Worm (Caenorhabditis elegans): ENCODE results near the gene C45H4.14.

C45H4.14 gene

ce11 chrV:2155232-2155631, 4.0 kb downstream of the C45H4.14 start, which contains the start of gene srbc-21:
Gene srbc-21 (plus strand): TSS chrV:2155532.
- no peak for TF ChIP-seq tlf-1 (GFP tag; optimal IDR thresholded peaks at IDR 0.05)
- TF ChIP-seq ztf-6 (GFP tag; IDR thresholded peaks at IDR 0.05): no peak
- no peak for TF ChIP-seq hlh-26 (GFP tag; conservative IDR thresholded peaks at IDR 0.05)

- TF ChIP-seq ztf-18 (tag; optimal IDR thresholded peaks at IDR 0.05) (no peak), zfh-2 (GFP tag; conservative IDR thresholded peaks at IDR 0.05) (no peak), somi-1 (GFP tag; optimal IDR thresholded peaks at IDR 0.05) (no peak), hmg-1.2 (GFP tag; IDR thresholded peaks at IDR 0.05) (no peak), him-1 (tag; optimal IDR thresholded peaks at IDR 0.05) (no peak), chd-7 (tag; optimal IDR thresholded peaks at IDR 0.05) (no peak), rec-8 (tag; optimal IDR thresholded peaks at IDR 0.05) (no peak), madf-3 (GFP tag; IDR thresholded peaks at IDR 0.05) (no peak), F39B2.1 (GFP tag; IDR thresholded peaks at IDR 0.05) (no peak), let-526 (GFP tag; IDR thresholded peaks at IDR 0.05) (no peak)
These were observed 6.0 kb downstream of the C45H4.14 start, which contains the start of gene srbc-23 for ce11 chrV:2153274-2153673. Gene srbc-23 (plus strand): TSS chrV:2153574.

DNA sequence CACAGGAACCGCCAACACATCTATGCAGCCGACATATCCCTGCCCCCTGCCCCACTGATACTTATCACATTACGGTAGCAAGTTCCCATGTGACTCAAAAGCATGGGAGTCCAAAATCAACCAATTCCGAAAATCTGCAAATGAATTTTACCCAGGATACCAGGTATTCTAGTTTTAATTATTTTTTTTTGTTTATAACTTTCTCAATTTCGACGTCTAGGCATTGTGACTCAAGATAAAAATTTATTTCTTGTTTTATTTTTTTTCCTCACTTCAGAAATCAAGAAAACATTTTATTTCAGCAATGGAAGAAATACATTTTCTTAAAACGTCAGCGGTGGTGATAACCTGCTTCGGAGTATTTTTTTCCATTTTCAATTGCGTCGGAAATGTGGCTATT, 7.8 kb downstream of the C45H4.14 start, which contains the start of gene srbc-24:
Gene srbc-24, plus strand, starts transcription at position 301 of the 400 bp plus-strand sequence.
- TF ChIP-seq dpl-1 (GFP tag; optimal IDR thresholded peaks at IDR 0.05) (no peak), cebp-1 (GFP tag; IDR thresholded peaks at IDR 0.05) (no peak), cebp-1 (tag; optimal IDR thresholded peaks at IDR 0.05) (no peak), lsl-1 (GFP tag; optimal IDR thresholded peaks at IDR 0.05) (no peak)

- no peak for TF ChIP-seq cebp-1 (GFP tag; IDR thresholded peaks at IDR 0.05)
- TF ChIP-seq cebp-1 (tag; optimal IDR thresholded peaks at IDR 0.05): no peak
- no peak for TF ChIP-seq egl-44 (GFP tag; IDR thresholded peaks at IDR 0.05)
- TF ChIP-seq F57A8.1 (GFP tag; optimal IDR thresholded peaks at IDR 0.05): no peak
- no peak for TF ChIP-seq F10E7.11 (tag; optimal IDR thresholded peaks at IDR 0.05)
- no peak for TF ChIP-seq B0019.2 (GFP tag; conservative IDR thresholded peaks at IDR 0.05)
These were observed 8.4 kb downstream of the C45H4.14 start, which contains the start of gene C45H4.13 for ce11 chrV:2150876-2151275. Gene C45H4.13 (minus strand): TSS chrV:2150976.

ce11 chrV:2149432-2149831, 9.8 kb downstream of the C45H4.14 start, which contains the start of gene C45H4.21:
Gene C45H4.21 (minus strand): TSS chrV:2149532.
- TF ChIP-seq pbrm-1 (GFP tag; IDR thresholded peaks at IDR 0.05) (no peak), nhr-179 (tag; optimal IDR thresholded peaks at IDR 0.05) (no peak), hlh-12 (tag; optimal IDR thresholded peaks at IDR 0.05) (no peak), ztf-28 (GFP tag; IDR thresholded peaks at IDR 0.05) (no peak)

DNA sequence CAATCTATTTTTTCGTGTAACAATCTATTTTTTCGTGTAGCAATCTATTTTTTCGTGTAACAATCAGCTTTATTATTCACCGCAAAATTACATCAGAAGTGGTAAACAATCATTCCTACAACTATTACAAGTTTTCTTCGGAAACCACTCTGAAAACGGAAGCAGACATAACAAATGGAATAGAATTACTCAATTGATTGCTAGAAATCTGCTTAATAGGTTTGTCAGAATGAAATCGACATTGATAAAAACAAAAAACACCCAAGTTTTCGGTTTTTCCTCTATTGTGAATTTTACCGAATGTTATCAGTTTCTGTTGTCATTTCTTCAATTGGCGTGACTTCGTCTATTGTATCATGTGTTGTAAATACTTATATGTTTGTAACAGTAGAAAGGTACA, 12.4 kb downstream of the C45H4.14 start, which contains the start of gene srbc-20:
Gene srbc-20, plus strand, starts transcription at position 301 of the 400 bp plus-strand sequence.
- TF ChIP-seq rpc-1 (optimal IDR thresholded peaks at IDR 0.05): no peak
- TF ChIP-seq rpc-1 (tag; optimal IDR thresholded peaks at IDR 0.05): no peak
- TF ChIP-seq madf-3 (GFP tag; IDR thresholded peaks at IDR 0.05): no peak
- TF ChIP-seq ets-4 (GFP tag; optimal IDR thresholded peaks at IDR 0.05): no peak
- no peak for TF ChIP-seq madf-10 (tag; optimal IDR thresholded peaks at IDR 0.05)

DNA sequence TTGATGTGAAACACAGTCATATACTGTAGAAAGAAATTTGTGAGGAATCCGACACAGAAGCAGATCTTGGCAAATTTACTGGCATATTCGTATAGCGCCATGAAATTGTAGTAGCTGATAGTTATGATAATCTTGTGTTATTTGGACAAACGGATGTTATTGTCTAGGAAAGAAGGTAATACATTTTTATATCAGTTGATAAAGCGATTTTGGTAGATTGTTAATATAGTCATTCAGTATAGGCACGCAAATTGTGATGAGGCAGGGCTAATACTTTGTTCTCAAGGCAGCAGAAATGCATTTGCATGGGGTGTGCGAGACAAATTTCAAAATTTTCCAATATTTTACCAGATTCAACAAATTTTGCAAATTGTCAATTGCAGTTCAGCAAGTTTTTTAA, 13.2 kb downstream of the C45H4.14 start, which contains the start of gene str-52:
Gene str-52, minus strand, starts transcription at position 101 of the 400 bp plus-strand sequence.
- TF ChIP-seq C06A6.2 (GFP tag; conservative IDR thresholded peaks at IDR 0.05): no peak
- TF ChIP-seq ztf-3 (GFP tag; optimal IDR thresholded peaks at IDR 0.05): no peak
- TF ChIP-seq madf-3 (GFP tag; IDR thresholded peaks at IDR 0.05): no peak
